Fruit fly (Drosophila melanogaster) whole organism, wandering third instar larva: Measurements from ENCODE around the gene Cyp4s3.

Experiments used
- CrebA ChIP-seq: fragments of 200-800 bp; sonication (Bioruptor generic); optimal IDR thresholded peaks from 2 replicates; lab custom pipeline; 2016; ENCODE audit warnings: missing biosample characterization, mild to moderate bottlenecking, missing genetic modification characterization, borderline replicate concordance
- HLH106 ChIP-seq: fragments of 200-800 bp; optimal IDR thresholded peaks from 3 replicates; lab custom pipeline; 2019; ENCODE audit warnings: missing biosample characterization, mild to moderate bottlenecking, missing genetic modification characterization, moderate library complexity
- OdsH ChIP-seq: fragments of 200-800 bp; sonication (Bioruptor generic); optimal IDR thresholded peaks from 2 replicates; lab custom pipeline; 2016; ENCODE audit warnings: missing biosample characterization, mild to moderate bottlenecking, missing genetic modification characterization
- Rel ChIP-seq, 2 experiments: fragments of 200-800 bp; sonication (Bioruptor generic) in 1 of 2; optimal IDR thresholded peaks; 2 replicates in 1 of 2; 3 replicates in 1 of 2; lab custom pipeline; 2016 to 2019; ENCODE audit warnings: mild to moderate bottlenecking in 2 of 2, missing biosample characterization in 2 of 2, missing genetic modification characterization in 2 of 2, moderate library complexity in 1 of 2
- Vsx2 ChIP-seq: fragments of 200-300, 225-300 bp; sonication (Bioruptor generic); optimal IDR thresholded peaks from 2 replicates; lab custom pipeline; 2018; ENCODE audit warnings: missing biosample characterization, missing genetic modification characterization; ENCODE audit not compliant: partially characterized antibody
- lola ChIP-seq: fragments of >200 bp; optimal IDR thresholded peaks from 2 replicates; lab custom pipeline; 2017; ENCODE audit warnings: missing biosample characterization, missing genetic modification characterization
- psq ChIP-seq: fragments of 200-800 bp; sonication (Bioruptor generic); optimal IDR thresholded peaks from 3 replicates; lab custom pipeline; 2017; ENCODE audit warnings: missing biosample characterization, mild to moderate bottlenecking, missing genetic modification characterization, moderate library complexity
- usp ChIP-seq: fragments of >200 bp; optimal IDR thresholded peaks from 2 replicates; lab custom pipeline; 2017; ENCODE audit warnings: missing biosample characterization, missing genetic modification characterization

DNA sequence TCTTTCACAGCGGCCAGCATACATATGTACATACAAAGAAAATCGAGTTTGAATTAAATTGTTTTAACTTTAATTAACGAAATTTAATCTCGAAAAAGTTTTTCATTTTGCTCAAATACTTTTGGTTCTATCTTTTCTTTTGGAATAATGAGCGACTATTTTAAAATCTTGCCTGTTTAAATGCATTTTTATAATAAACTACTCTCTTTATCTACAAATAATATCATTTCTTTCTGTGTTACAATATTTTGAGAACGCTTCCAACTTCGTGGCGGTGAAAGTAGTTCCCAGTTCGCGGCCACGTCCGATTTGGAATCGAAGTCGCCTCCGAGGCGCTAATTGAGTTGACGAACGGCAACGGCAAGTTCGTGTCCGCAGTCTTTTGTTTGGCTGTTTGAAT lies 33.9 kb upstream of the Cyp4s3 start:
- TF ChIP-seq HLH106 (tag; lab: Kevin White, UChicago), result no peak
- TF ChIP-seq psq (GFP tag; lab: Kevin White, UChicago), result no peak
- no peak for TF ChIP-seq lola
- no peak for TF ChIP-seq OdsH
- TF ChIP-seq Vsx2 (GFP tag; lab: Kevin White, UChicago), result no peak
- no peak for TF ChIP-seq CrebA (GFP tag; lab: Kevin White, UChicago)
- TF ChIP-seq Rel (GFP tag; optimal IDR thresholded peaks at IDR 0.05; lab: Kevin White, UChicago), result no peak
- TF ChIP-seq Rel (tag; optimal IDR thresholded peaks at IDR 0.05; lab: Kevin White, UChicago), result no peak
- no peak for TF ChIP-seq usp (GFP tag; lab: Kevin White, UChicago)
